Worm (Caenorhabditis elegans) whole organism, L3 larva: ENCODE results near the gene T05B4.12.

Experiments
- ZK546.5 ChIP-seq: sonication (generic microtip); optimal IDR thresholded peaks from 2 replicates; lab custom pipeline; 2017; ENCODE audit warnings: missing biosample characterization, missing genetic modification characterization
- aly-2 ChIP-seq: fragments of 150-350 bp; optimal IDR thresholded peaks from 2 replicates; lab custom pipeline; 2014; ENCODE audit warnings: missing biosample characterization, missing genetic modification characterization
- ama-1 ChIP-seq: fragments of 150-350 bp; optimal IDR thresholded peaks from 2 replicates; lab custom pipeline; 2018
- ceh-28 ChIP-seq: fragments of 150-350 bp; optimal IDR thresholded peaks from 2 replicates; lab custom pipeline; 2014; ENCODE audit warnings: missing biosample characterization, missing genetic modification reagents, missing genetic modification characterization
- elt-2 ChIP-seq: sonication (generic microtip); optimal IDR thresholded peaks from 2 replicates; lab custom pipeline; 2016; ENCODE audit warnings: missing genetic modification reagents, mild to moderate bottlenecking, missing genetic modification characterization, missing compliant biosample characterization
- lin-15B ChIP-seq: fragments of 150-350 bp; optimal IDR thresholded peaks from 2 replicates; lab custom pipeline; 2014; ENCODE audit warnings: missing biosample characterization, missing genetic modification characterization
- lin-39 ChIP-seq: fragments of 150-350 bp; optimal IDR thresholded peaks from 2 replicates; lab custom pipeline; 2018; ENCODE audit warnings: missing biosample characterization, missing genetic modification reagents, missing genetic modification characterization
- mml-1 ChIP-seq: fragments of 150-350 bp; sonication (generic microtip); optimal IDR thresholded peaks from 3 replicates; lab custom pipeline; 2014; ENCODE audit warnings: missing biosample characterization, missing genetic modification characterization
- nhr-11 ChIP-seq: fragments of 150-350 bp; optimal IDR thresholded peaks from 2 replicates; lab custom pipeline; 2014; ENCODE audit warnings: missing biosample characterization, missing genetic modification characterization
- nhr-237 ChIP-seq: fragments of 150-350 bp; optimal IDR thresholded peaks from 2 replicates; lab custom pipeline; 2014; ENCODE audit warnings: missing biosample characterization, missing genetic modification characterization
- nhr-28 ChIP-seq: fragments of 150-350 bp; optimal IDR thresholded peaks from 2 replicates; lab custom pipeline; 2014; ENCODE audit warnings: missing biosample characterization, missing genetic modification characterization
- pha-4 ChIP-seq: fragments of 150-350 bp; optimal IDR thresholded peaks from 2 replicates; lab custom pipeline; 2014; ENCODE audit warnings: missing biosample characterization, missing genetic modification reagents, missing genetic modification characterization
- skn-1 ChIP-seq: fragments of 150-350 bp; optimal IDR thresholded peaks from 2 replicates; lab custom pipeline; 2014; ENCODE audit warnings: missing biosample characterization, missing genetic modification characterization

- TF ChIP-seq pha-4 = no peak
- TF ChIP-seq nhr-28 (tag; lab: Kevin White, UChicago) = no peak
- TF ChIP-seq lin-15B (tag; lab: Kevin White, UChicago) = no peak
- TF ChIP-seq skn-1 (tag; lab: Kevin White, UChicago) = no peak
- no peak for TF ChIP-seq elt-2 (tag; lab: Kevin White, UChicago)
- TF ChIP-seq ama-1 (lab: Kevin White, UChicago) = no peak
- TF ChIP-seq ZK546.5 = no peak
- TF ChIP-seq mml-1 (tag; lab: Kevin White, UChicago) = no peak
- TF ChIP-seq aly-2 (tag; lab: Kevin White, UChicago) = no peak
- no peak for TF ChIP-seq nhr-237 (tag; lab: Kevin White, UChicago)
- no peak for TF ChIP-seq nhr-11 (tag; lab: Kevin White, UChicago)
- TF ChIP-seq ceh-28 (tag; lab: Kevin White, UChicago) = no peak
- TF ChIP-seq lin-39 = no peak
Observed at ce11 chrV:4112516-4112915, 13.3 kb downstream of the T05B4.12 start, which contains the start of gene srw-134.
